Comparison of ENCODE assay signal across 1 fruit fly cellular context in genomic region chr3L:14150141-14150556, dm6.
A peak's percentile ranks its signal among the peaks of the same experiment; 100 is the strongest.
TF ChIP-seq lines count a peak whose summit lies in the region.

No protein-coding gene starts in this region.

TF ChIP-seq in whole organism, embryonic, 481 proteins besides CTCF, POLR2A, EP300 and RAD21 (continued from another document):
- TF ChIP-seq Fer1 (GFP tag; optimal IDR thresholded peaks at IDR 0.05; lab: Kevin White, UChicago) (no peak), CG1832 (GFP tag; optimal IDR thresholded peaks at IDR 0.05; lab: Kevin White, UChicago) (peak; percentile 59), CG9797 (GFP tag; optimal IDR thresholded peaks at IDR 0.05; lab: Kevin White, UChicago) (no peak), Bgb (GFP tag; IDR thresholded peaks at IDR 0.05; lab: Robert Waterston, UW; ENCODE audit: partially characterized antibody) (no peak), CG18011 (GFP tag; optimal IDR thresholded peaks at IDR 0.05; lab: Kevin White, UChicago) (no peak), tna (GFP tag; IDR thresholded peaks at IDR 0.05; lab: Robert Waterston, UW; ENCODE audit: partially characterized antibody) (no peak), CG9932 (GFP tag; IDR thresholded peaks at IDR 0.05; lab: Robert Waterston, UW) (no peak), zfh2 (GFP tag; optimal IDR thresholded peaks at IDR 0.05; lab: Kevin White, UChicago) (no peak), Drgx (GFP tag; IDR thresholded peaks at IDR 0.05; lab: Robert Waterston, UW) (no peak), Sox102F (GFP tag; optimal IDR thresholded peaks at IDR 0.05; lab: Kevin White, UChicago) (no peak), CG1529 (GFP tag; optimal IDR thresholded peaks at IDR 0.05; lab: Kevin White, UChicago) (no peak), CG11696 (GFP tag; IDR thresholded peaks at IDR 0.05; lab: Robert Waterston, UW) (no peak), CG16815 (GFP tag; optimal IDR thresholded peaks at IDR 0.05; lab: Kevin White, UChicago) (no peak), ci (GFP tag; IDR thresholded peaks at IDR 0.05; lab: Robert Waterston, UW) (no peak), CG10321 (GFP tag; IDR thresholded peaks at IDR 0.05; lab: Robert Waterston, UW) (peak; percentile 81), CG12391 (tag; optimal IDR thresholded peaks at IDR 0.05; lab: Kevin White, UChicago) (no peak), Elba2 (GFP tag; optimal IDR thresholded peaks at IDR 0.05; lab: Kevin White, UChicago) (no peak), tup (GFP tag; optimal IDR thresholded peaks at IDR 0.05; lab: Kevin White, UChicago) (no peak), Nf-YA (GFP tag; IDR thresholded peaks at IDR 0.05; lab: Robert Waterston, UW) (no peak), CG8388 (GFP tag; optimal IDR thresholded peaks at IDR 0.05; lab: Kevin White, UChicago) (no peak), sna (GFP tag; IDR thresholded peaks at IDR 0.05; lab: Robert Waterston, UW; ENCODE audit: partially characterized antibody) (no peak), CG6654 (GFP tag; optimal IDR thresholded peaks at IDR 0.05; lab: Kevin White, UChicago) (no peak), maf-S (GFP tag; optimal IDR thresholded peaks at IDR 0.05; lab: Kevin White, UChicago) (no peak), Poxn (GFP tag; IDR thresholded peaks at IDR 0.05; lab: Robert Waterston, UW) (no peak), chif (GFP tag; optimal IDR thresholded peaks at IDR 0.05; lab: Kevin White, UChicago) (no peak), seq (GFP tag; IDR thresholded peaks at IDR 0.05; lab: Robert Waterston, UW) (no peak), GATAe (GFP tag; conservative IDR thresholded peaks at IDR 0.05; lab: Robert Waterston, UW) (no peak), row (GFP tag; IDR thresholded peaks at IDR 0.05; lab: Robert Waterston, UW) (no peak), ttk (GFP tag; IDR thresholded peaks at IDR 0.05; lab: Robert Waterston, UW) (no peak), gro (GFP tag; optimal IDR thresholded peaks at IDR 0.05; lab: Kevin White, UChicago) (no peak), Meics (GFP tag; optimal IDR thresholded peaks at IDR 0.05; lab: Kevin White, UChicago) (no peak), gce (GFP tag; IDR thresholded peaks at IDR 0.05; lab: Robert Waterston, UW) (0 out of 3 replicates have a peak, but pooled peaks have one; percentile 3), pros (GFP tag; optimal IDR thresholded peaks at IDR 0.05; lab: Kevin White, UChicago) (peak; percentile 40), vvl (GFP tag; IDR thresholded peaks at IDR 0.05; lab: Robert Waterston, UW) (no peak), Mad (GFP tag; optimal IDR thresholded peaks at IDR 0.05; lab: Kevin White, UChicago) (no peak), dimm (GFP tag; IDR thresholded peaks at IDR 0.05; lab: Robert Waterston, UW) (no peak), otp (GFP tag; IDR thresholded peaks at IDR 0.05; lab: Robert Waterston, UW) (no peak), cwo (GFP tag; optimal IDR thresholded peaks at IDR 0.05; lab: Kevin White, UChicago) (no peak), CG14710 (tag; optimal IDR thresholded peaks at IDR 0.05; lab: Kevin White, UChicago) (no peak), CG6683 (GFP tag; optimal IDR thresholded peaks at IDR 0.05; lab: Kevin White, UChicago) (no peak), CG10209 (GFP tag; optimal IDR thresholded peaks at IDR 0.05; lab: Kevin White, UChicago) (no peak), CG8290 (GFP tag; optimal IDR thresholded peaks at IDR 0.05; lab: Kevin White, UChicago) (no peak), CG8290 (tag; optimal IDR thresholded peaks at IDR 0.05; lab: Kevin White, UChicago) (no peak), Dp (GFP tag; optimal IDR thresholded peaks at IDR 0.05; lab: Kevin White, UChicago) (no peak), al (GFP tag; IDR thresholded peaks at IDR 0.05; lab: Robert Waterston, UW) (no peak), en (GFP tag; optimal IDR thresholded peaks at IDR 0.05; lab: Kevin White, UChicago) (no peak), danr (GFP tag; IDR thresholded peaks at IDR 0.05; lab: Robert Waterston, UW) (no peak), CG31441 (GFP tag; IDR thresholded peaks at IDR 0.05; lab: Robert Waterston, UW) (no peak), ssp (GFP tag; IDR thresholded peaks at IDR 0.05; lab: Robert Waterston, UW) (no peak), Hmr (GFP tag; optimal IDR thresholded peaks at IDR 0.05; lab: Kevin White, UChicago) (no peak), CG15479 (GFP tag; optimal IDR thresholded peaks at IDR 0.05; lab: Kevin White, UChicago) (peak; percentile 98), tll (GFP tag; optimal IDR thresholded peaks at IDR 0.05; lab: Kevin White, UChicago) (peak in 1 of 2 experiments; percentile 100), tio (GFP tag; optimal IDR thresholded peaks at IDR 0.05; lab: Kevin White, UChicago) (no peak), CG14860 (GFP tag; IDR thresholded peaks at IDR 0.05; lab: Robert Waterston, UW; ENCODE audit: partially characterized antibody) (no peak), emc (GFP tag; optimal IDR thresholded peaks at IDR 0.05; lab: Kevin White, UChicago) (no peak), Nf-YC (tag; optimal IDR thresholded peaks at IDR 0.05; lab: Kevin White, UChicago) (peak; percentile 28), Nf-YB (GFP tag; optimal IDR thresholded peaks at IDR 0.05; lab: Kevin White, UChicago) (peak; percentile 79), NC2α (GFP tag; optimal IDR thresholded peaks at IDR 0.05; lab: Kevin White, UChicago) (no peak), NC2β (GFP tag; optimal IDR thresholded peaks at IDR 0.05; lab: Kevin White, UChicago) (no peak), insv (GFP tag; optimal IDR thresholded peaks at IDR 0.05; lab: Kevin White, UChicago) (peak in 1 of 2 experiments; percentile 42), prd (optimal IDR thresholded peaks at IDR 0.05; lab: Kevin White, UChicago) (no peak), prd (GFP tag; IDR thresholded peaks at IDR 0.05; lab: Robert Waterston, UW) (no peak), D (optimal IDR thresholded peaks at IDR 0.05; lab: Kevin White, UChicago) (peak; percentile 99), D (GFP tag; optimal IDR thresholded peaks at IDR 0.05; lab: Kevin White, UChicago) (peak; percentile 47), Dref (GFP tag; IDR thresholded peaks at IDR 0.05; lab: Robert Waterston, UW) (no peak), mld (GFP tag; IDR thresholded peaks at IDR 0.05; lab: Robert Waterston, UW; ENCODE audit: partially characterized antibody) (no peak), CG34224 (GFP tag; IDR thresholded peaks at IDR 0.05; lab: Robert Waterston, UW; ENCODE audit: partially characterized antibody) (no peak), pita (GFP tag; optimal IDR thresholded peaks at IDR 0.05; lab: Kevin White, UChicago) (no peak), CG15601 (tag; optimal IDR thresholded peaks at IDR 0.05; lab: Kevin White, UChicago) (no peak), tx (GFP tag; optimal IDR thresholded peaks at IDR 0.05; lab: Kevin White, UChicago) (no peak), wek (GFP tag; optimal IDR thresholded peaks at IDR 0.05; lab: Kevin White, UChicago) (no peak), wdn (GFP tag; IDR thresholded peaks at IDR 0.05; lab: Robert Waterston, UW) (no peak), luna (GFP tag; optimal IDR thresholded peaks at IDR 0.05; lab: Kevin White, UChicago) (no peak), CG43689 (GFP tag; IDR thresholded peaks at IDR 0.05; lab: Robert Waterston, UW) (no peak), CG2875 (GFP tag; optimal IDR thresholded peaks at IDR 0.05; lab: Kevin White, UChicago) (no peak), CG7745 (tag; optimal IDR thresholded peaks at IDR 0.05; lab: Kevin White, UChicago) (no peak), kni (GFP tag; optimal IDR thresholded peaks at IDR 0.05; lab: Kevin White, UChicago) (peak; percentile 31), Hmx (GFP tag; optimal IDR thresholded peaks at IDR 0.05; lab: Kevin White, UChicago) (no peak), Sry-δ (GFP tag; optimal IDR thresholded peaks at IDR 0.05; lab: Kevin White, UChicago) (no peak), ab (GFP tag; optimal IDR thresholded peaks at IDR 0.05; lab: Kevin White, UChicago) (no peak), Abd-B (GFP tag; optimal IDR thresholded peaks at IDR 0.05; lab: Kevin White, UChicago) (no peak), B-H2 (GFP tag; optimal IDR thresholded peaks at IDR 0.05; lab: Kevin White, UChicago) (no peak), CG4360 (GFP tag; IDR thresholded peaks at IDR 0.05; lab: Robert Waterston, UW) (no peak), Hr3 (GFP tag; optimal IDR thresholded peaks at IDR 0.05; lab: Kevin White, UChicago) (no peak), zen (tag; optimal IDR thresholded peaks at IDR 0.05; lab: Kevin White, UChicago) (peak; percentile 64), nau (GFP tag; optimal IDR thresholded peaks at IDR 0.05; lab: Kevin White, UChicago) (no peak), CG4820 (GFP tag; optimal IDR thresholded peaks at IDR 0.05; lab: Kevin White, UChicago) (no peak), org-1 (GFP tag; optimal IDR thresholded peaks at IDR 0.05; lab: Kevin White, UChicago) (no peak), lov (optimal IDR thresholded peaks at IDR 0.05; lab: Kevin White, UChicago) (no peak), lov (GFP tag; IDR thresholded peaks at IDR 0.05; lab: Robert Waterston, UW) (no peak), E2f2 (GFP tag; IDR thresholded peaks at IDR 0.05; lab: Robert Waterston, UW) (no peak), Fer2 (tag; optimal IDR thresholded peaks at IDR 0.05; lab: Kevin White, UChicago) (no peak), cad (GFP tag; optimal IDR thresholded peaks at IDR 0.05; lab: Kevin White, UChicago) (peak; percentile 61), CG4617 (GFP tag; optimal IDR thresholded peaks at IDR 0.05; lab: Kevin White, UChicago; ENCODE audit: borderline replicate concordance) (no peak), gem (tag; optimal IDR thresholded peaks at IDR 0.05; lab: Kevin White, UChicago) (no peak), sens (GFP tag; lab: Kevin White, UChicago) (no peak), gcm2 (GFP tag; optimal IDR thresholded peaks at IDR 0.05; lab: Kevin White, UChicago) (no peak), crc (GFP tag; optimal IDR thresholded peaks at IDR 0.05; lab: Kevin White, UChicago) (no peak), CG2199 (GFP tag; IDR thresholded peaks at IDR 0.05; lab: Robert Waterston, UW) (peak; percentile 50; the same call in 1 of the 3 replicates), fd102C (GFP tag; optimal IDR thresholded peaks at IDR 0.05; lab: Kevin White, UChicago) (no peak), CG13775 (GFP tag; optimal IDR thresholded peaks at IDR 0.05; lab: Kevin White, UChicago) (no peak), CG11723 (GFP tag; optimal IDR thresholded peaks at IDR 0.05; lab: Kevin White, UChicago) (no peak), stwl (tag; optimal IDR thresholded peaks at IDR 0.05; lab: Kevin White, UChicago) (no peak), CG18476 (GFP tag; optimal IDR thresholded peaks at IDR 0.05; lab: Kevin White, UChicago) (no peak), CG32772 (GFP tag; IDR thresholded peaks at IDR 0.05; lab: Robert Waterston, UW) (no peak), shn (GFP tag; optimal IDR thresholded peaks at IDR 0.05; lab: Kevin White, UChicago) (peak; percentile 25), unc-4 (GFP tag; IDR thresholded peaks at IDR 0.05; lab: Robert Waterston, UW; ENCODE audit: partially characterized antibody) (no peak), slp2 (GFP tag; optimal IDR thresholded peaks at IDR 0.05; lab: Kevin White, UChicago) (no peak), CG15269 (tag; optimal IDR thresholded peaks at IDR 0.05; lab: Kevin White, UChicago) (no peak), CG11504 (tag; optimal IDR thresholded peaks at IDR 0.05; lab: Kevin White, UChicago) (no peak), chm (GFP tag; IDR thresholded peaks at IDR 0.05; lab: Robert Waterston, UW) (no peak), sob (GFP tag; IDR thresholded peaks at IDR 0.05; lab: Robert Waterston, UW) (no peak), fd96Cb (tag; optimal IDR thresholded peaks at IDR 0.05; lab: Kevin White, UChicago) (no peak)
